Worm (Caenorhabditis elegans) whole organism, L1 larva: ENCODE results near the gene kreg-1.
A peak's percentile ranks its signal among the peaks of the same experiment; 100 is the strongest.

Experiments used
- C16A3.4 ChIP-seq: fragments of 150-350 bp; optimal IDR thresholded peaks from 2 replicates; lab custom pipeline; 2014; ENCODE audit warnings: missing biosample characterization, missing genetic modification characterization
- C34B4.2 ChIP-seq: sonication (generic microtip); optimal IDR thresholded peaks from 2 replicates; lab custom pipeline; 2017; ENCODE audit warnings: mild to moderate bottlenecking, missing genetic modification characterization, missing compliant biosample characterization
- aha-1 ChIP-seq: fragments of 150-350 bp; optimal IDR thresholded peaks from 2 replicates; lab custom pipeline; 2014; ENCODE audit warnings: missing biosample characterization, missing genetic modification characterization
- aly-2 ChIP-seq: fragments of 150-350 bp; optimal IDR thresholded peaks from 2 replicates; lab custom pipeline; 2014; ENCODE audit warnings: missing biosample characterization, missing genetic modification characterization
- ama-1 ChIP-seq: fragments of 150-350 bp; optimal IDR thresholded peaks from 2 replicates; lab custom pipeline; 2014
- blmp-1 ChIP-seq: fragments of 150-350 bp; optimal IDR thresholded peaks from 2 replicates; lab custom pipeline; 2014; ENCODE audit warnings: missing biosample characterization, missing genetic modification characterization
- ceh-88 ChIP-seq: fragments of 200-800 bp; sonication (Bioruptor generic); IDR thresholded peaks from 2 replicates; pipeline ENCODE4 v1.3.6; 2022; ENCODE audit warnings: missing genetic modification characterization, missing compliant biosample characterization
- ceh-90 ChIP-seq: sonication (generic microtip); optimal IDR thresholded peaks from 2 replicates; lab custom pipeline; 2016; ENCODE audit warnings: missing genetic modification characterization, missing compliant biosample characterization
- dpl-1 ChIP-seq, 3 experiments: fragments of 150-350 bp in 2 of 3; sonication (generic microtip) in 1 of 3; optimal IDR thresholded peaks; 2 replicates each; lab custom pipeline; 2014 to 2017; ENCODE audit warnings: missing biosample characterization in 3 of 3, missing genetic modification characterization in 3 of 3, missing genetic modification reagents in 3 of 3
- efl-1 ChIP-seq, 4 experiments: fragments of 150-350 bp; optimal IDR thresholded peaks in 3 of 4; peaks in 1 of 4; 1 replicate in 1 of 4; 2 replicates in 3 of 4; lab custom pipeline; 2014; ENCODE audit warnings: missing biosample characterization in 2 of 4, missing genetic modification characterization in 2 of 4, missing genetic modification reagents in 2 of 4
- egl-27 ChIP-seq, 2 experiments: fragments of 150-350 bp in 1 of 2; sonication (generic microtip); optimal IDR thresholded peaks; 3 replicates each; lab custom pipeline; 2017 to 2018; ENCODE audit warnings: missing biosample characterization in 2 of 2, missing genetic modification characterization in 2 of 2, missing genetic modification reagents in 2 of 2
- fkh-10 ChIP-seq: sonication (generic microtip); optimal IDR thresholded peaks from 2 replicates; lab custom pipeline; 2017; ENCODE audit warnings: missing biosample characterization, missing genetic modification reagents, missing genetic modification characterization
- grh-1 ChIP-seq: fragments of 200-800 bp; sonication (Bioruptor generic); IDR thresholded peaks from 2 replicates; pipeline ENCODE4 v1.3.6; 2022; ENCODE audit warnings: missing genetic modification reagents, missing genetic modification characterization, missing compliant biosample characterization
- hlh-4 ChIP-seq: sonication (generic microtip); optimal IDR thresholded peaks from 2 replicates; lab custom pipeline; 2016; ENCODE audit warnings: mild to moderate bottlenecking, missing genetic modification characterization, missing compliant biosample characterization
- hpl-2 ChIP-seq: fragments of 150-350 bp; optimal IDR thresholded peaks from 2 replicates; lab custom pipeline; 2014; ENCODE audit warnings: missing biosample characterization, missing genetic modification reagents, missing genetic modification characterization
- isw-1 ChIP-seq: fragments of 200-800 bp; sonication (Bioruptor generic); IDR thresholded peaks from 2 replicates; pipeline ENCODE4 v1.3.6; 2022; ENCODE audit warnings: missing genetic modification characterization, missing compliant biosample characterization
- lin-14 ChIP-seq: fragments of 200-800 bp; sonication (Bioruptor generic); optimal IDR thresholded peaks from 2 replicates; lab custom pipeline; 2018; ENCODE audit warnings: mild to moderate bottlenecking, missing genetic modification characterization, moderate library complexity, missing compliant biosample characterization
- lin-15B ChIP-seq: fragments of 150-350 bp; sonication (generic microtip); optimal IDR thresholded peaks from 3 replicates; lab custom pipeline; 2014; ENCODE audit warnings: missing biosample characterization, missing genetic modification characterization
- lin-35 ChIP-seq, 2 experiments: fragments of 150-350 bp; optimal IDR thresholded peaks; 2 replicates each; lab custom pipeline; 2014; ENCODE audit warnings: missing biosample characterization in 2 of 2, missing genetic modification characterization in 2 of 2, missing genetic modification reagents in 2 of 2
- lsy-2 ChIP-seq, 2 experiments: fragments of 150-350 bp; optimal IDR thresholded peaks; 2 replicates each; lab custom pipeline; 2014; ENCODE audit warnings: missing biosample characterization in 2 of 2, missing genetic modification characterization in 2 of 2
- mep-1 ChIP-seq: fragments of 150-350 bp; optimal IDR thresholded peaks from 2 replicates; lab custom pipeline; 2014; ENCODE audit warnings: missing biosample characterization, missing genetic modification characterization
- nhr-11 ChIP-seq: fragments of 150-350 bp; optimal IDR thresholded peaks from 2 replicates; lab custom pipeline; 2014; ENCODE audit warnings: missing biosample characterization, missing genetic modification characterization
- nhr-12 ChIP-seq: sonication (generic microtip); optimal IDR thresholded peaks from 2 replicates; lab custom pipeline; 2017; ENCODE audit warnings: missing biosample characterization, missing genetic modification characterization
- nhr-20 ChIP-seq: sonication (generic microtip); optimal IDR thresholded peaks from 2 replicates; lab custom pipeline; 2016; ENCODE audit warnings: mild to moderate bottlenecking, missing genetic modification characterization, missing compliant biosample characterization
- nhr-237 ChIP-seq: fragments of 150-350 bp; optimal IDR thresholded peaks from 2 replicates; lab custom pipeline; 2014; ENCODE audit warnings: missing biosample characterization, missing genetic modification characterization
- nhr-71 ChIP-seq: sonication (generic microtip); optimal IDR thresholded peaks from 2 replicates; lab custom pipeline; 2016; ENCODE audit warnings: mild to moderate bottlenecking, missing genetic modification characterization, moderate library complexity, missing compliant biosample characterization
- nhr-76 ChIP-seq: sonication (generic microtip); optimal IDR thresholded peaks from 2 replicates; lab custom pipeline; 2017; ENCODE audit warnings: missing biosample characterization, missing genetic modification characterization
- nhr-85 ChIP-seq: sonication (generic microtip); peaks from one replicate; lab custom pipeline; 2016; ENCODE audit warnings: missing genetic modification characterization, inconsistent platforms, missing compliant biosample characterization
- nhr-90 ChIP-seq: sonication (generic microtip); optimal IDR thresholded peaks from 2 replicates; lab custom pipeline; 2016; ENCODE audit warnings: mild to moderate bottlenecking, missing genetic modification characterization, missing compliant biosample characterization; ENCODE audit not compliant: poor library complexity
- skn-1 ChIP-seq: fragments of 150-350 bp; optimal IDR thresholded peaks from 2 replicates; lab custom pipeline; 2014; ENCODE audit warnings: missing biosample characterization, missing genetic modification characterization
- snu-23 ChIP-seq: sonication (generic microtip); optimal IDR thresholded peaks from 2 replicates; lab custom pipeline; 2016; ENCODE audit warnings: missing genetic modification characterization, missing compliant biosample characterization
- sptf-1 ChIP-seq: fragments of 150-350 bp; optimal IDR thresholded peaks from 2 replicates; lab custom pipeline; 2014; ENCODE audit warnings: missing biosample characterization, missing genetic modification characterization
- tlp-1 ChIP-seq: fragments of 150-350 bp; optimal IDR thresholded peaks from 2 replicates; lab custom pipeline; 2014; ENCODE audit warnings: missing biosample characterization, missing genetic modification characterization
- unc-62 ChIP-seq: fragments of 150-350 bp; optimal IDR thresholded peaks from 2 replicates; lab custom pipeline; 2014; ENCODE audit warnings: missing biosample characterization, missing genetic modification reagents, missing genetic modification characterization
- unc-86 ChIP-seq: sonication (generic microtip); optimal IDR thresholded peaks from 2 replicates; lab custom pipeline; 2016; ENCODE audit warnings: missing genetic modification characterization, missing compliant biosample characterization
- unc-98 ChIP-seq: fragments of 200-800 bp; sonication (Bioruptor generic); IDR thresholded peaks from 2 replicates; pipeline ENCODE4 v1.3.6; 2022; ENCODE audit warnings: missing genetic modification characterization, missing compliant biosample characterization
- xbp-1 ChIP-seq: sonication (generic microtip); optimal IDR thresholded peaks from 2 replicates; lab custom pipeline; 2016; ENCODE audit warnings: missing genetic modification characterization, missing compliant biosample characterization
- zag-1 ChIP-seq: fragments of 150-350 bp; optimal IDR thresholded peaks from 2 replicates; lab custom pipeline; 2014; ENCODE audit warnings: missing biosample characterization, missing genetic modification characterization

Gene kreg-1

ce11 chrX:8736965-8737464, 27.5 kb downstream of the kreg-1 start, which contains the start of gene M02D8.3:
Gene M02D8.3 (minus strand): TSS chrX:8737015.
- no peak for TF ChIP-seq nhr-11 (tag; lab: Kevin White, UChicago)
- TF ChIP-seq hlh-4 (tag; lab: Kevin White, UChicago), result no peak
- peak; percentile 31 for TF ChIP-seq nhr-20
- TF ChIP-seq fkh-10, result no peak
- peak; percentile 25 for TF ChIP-seq skn-1 (tag; lab: Kevin White, UChicago)
- peak; percentile 28 for TF ChIP-seq snu-23
- TF ChIP-seq nhr-76 (tag; lab: Kevin White, UChicago), result no peak
- peak; percentile 64 for TF ChIP-seq blmp-1 (tag; lab: Kevin White, UChicago)
- peak; percentile 80 for TF ChIP-seq lin-14
- peak; percentile 44 to 63 for TF ChIP-seq efl-1 (optimal IDR thresholded peaks at IDR 0.05; lab: Kevin White, UChicago)
- TF ChIP-seq efl-1 (GFP tag; optimal IDR thresholded peaks at IDR 0.05 in 1 of 2; lab: Kevin White, UChicago), result peak; percentile 67 to 84
- TF ChIP-seq nhr-71 (tag; lab: Kevin White, UChicago), result peak; percentile 9
- TF ChIP-seq C16A3.4, result peak; percentile 29
- no peak for TF ChIP-seq hpl-2 (GFP tag; lab: Kevin White, UChicago)
- no peak for TF ChIP-seq ama-1 (lab: Kevin White, UChicago)
- TF ChIP-seq lsy-2 (tag; optimal IDR thresholded peaks at IDR 0.05; lab: Kevin White, UChicago), result peak in 1 of 2 experiments; percentile 43
- TF ChIP-seq dpl-1 (GFP tag; optimal IDR thresholded peaks at IDR 0.05; lab: Kevin White, UChicago), result peak; percentile 60 to 78 (median 68)
- no peak for TF ChIP-seq unc-62 (GFP tag; lab: Kevin White, UChicago)
- peak; percentile 21 for TF ChIP-seq mep-1 (tag; lab: Kevin White, UChicago)
- TF ChIP-seq grh-1 (GFP tag; lab: Robert Waterston, UW), result no peak
- no peak for TF ChIP-seq sptf-1 (tag; lab: Kevin White, UChicago)
- no peak for TF ChIP-seq egl-27 (tag; optimal IDR thresholded peaks at IDR 0.05; lab: Kevin White, UChicago)
- TF ChIP-seq isw-1 (GFP tag; lab: Robert Waterston, UW), result no peak
- TF ChIP-seq lin-35 (GFP tag; optimal IDR thresholded peaks at IDR 0.05; lab: Kevin White, UChicago), result peak; percentile 21 to 82
- TF ChIP-seq xbp-1 (tag; lab: Kevin White, UChicago), result peak; percentile 7

ce11 chrX:8737801-8738200, 28.2 kb downstream of the kreg-1 start:
- TF ChIP-seq aly-2 (tag; lab: Kevin White, UChicago) (no peak), nhr-85 (peak; percentile 58), blmp-1 (tag; lab: Kevin White, UChicago) (peak; percentile 68)

DNA sequence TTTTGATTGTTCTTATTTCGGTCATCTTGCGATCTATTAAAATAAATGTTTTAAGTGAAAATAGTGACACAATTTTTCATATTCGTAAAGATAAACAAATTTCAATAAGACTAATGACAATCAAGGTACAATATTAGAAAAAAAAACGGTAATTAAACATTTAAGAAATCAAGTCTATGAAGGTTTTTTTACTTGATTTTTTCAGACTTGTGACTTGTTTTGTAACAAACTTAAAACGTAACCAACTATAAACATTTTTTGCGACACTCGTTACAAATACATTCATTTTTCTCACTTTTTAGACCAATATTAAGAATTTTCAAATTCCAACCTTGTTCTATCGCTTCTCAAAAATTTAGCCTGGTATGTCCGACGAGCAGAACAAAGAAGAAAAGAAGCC, 29.8 kb downstream of the kreg-1 start, which contains the start of gene M02D8.2:
TSS of gene M02D8.2 (plus strand) at position 301 of the 400 bp plus-strand sequence.
- TF ChIP-seq tlp-1, result no peak
- no peak for TF ChIP-seq ceh-88 (GFP tag; lab: Robert Waterston, UW)
- TF ChIP-seq nhr-12 (tag; lab: Kevin White, UChicago), result no peak
- no peak for TF ChIP-seq egl-27 (tag; optimal IDR thresholded peaks at IDR 0.05; lab: Kevin White, UChicago)
- TF ChIP-seq ceh-90 (tag; lab: Kevin White, UChicago), result no peak
- no peak for TF ChIP-seq nhr-237 (tag; lab: Kevin White, UChicago)
- no peak for TF ChIP-seq hpl-2 (GFP tag; lab: Kevin White, UChicago)
- TF ChIP-seq hlh-4 (tag; lab: Kevin White, UChicago), result no peak
- TF ChIP-seq lin-15B (tag; lab: Kevin White, UChicago), result no peak
- TF ChIP-seq unc-86 (tag; lab: Kevin White, UChicago), result no peak
- TF ChIP-seq C34B4.2, result no peak
- no peak for TF ChIP-seq nhr-71 (tag; lab: Kevin White, UChicago)
- no peak for TF ChIP-seq aha-1 (tag; lab: Kevin White, UChicago)
- no peak for TF ChIP-seq unc-98 (GFP tag; lab: Robert Waterston, UW)
- no peak for TF ChIP-seq zag-1 (tag; lab: Kevin White, UChicago)
- TF ChIP-seq nhr-90 (tag; lab: Kevin White, UChicago), result no peak
